Worm (Caenorhabditis elegans) whole organism, midembryonic: ENCODE data around the gene Y66A7A.9.

Source experiments
- T22C8.4 ChIP-seq: fragments of 200-800 bp; sonication (Bioruptor generic); IDR thresholded peaks from 2 replicates; pipeline ENCODE4 v1.3.6; 2022; ENCODE audit warnings: missing genetic modification characterization, missing compliant biosample characterization
- klf-2 ChIP-seq: fragments of 200-800 bp; sonication (Bioruptor generic); conservative IDR thresholded peaks from 2 replicates; pipeline ENCODE4 v1.3.6; 2022; ENCODE audit warnings: missing genetic modification reagents, missing genetic modification characterization, missing compliant biosample characterization
- med-1 ChIP-seq: sonication (generic microtip); optimal IDR thresholded peaks from 2 replicates; lab custom pipeline; 2017; ENCODE audit warnings: missing genetic modification characterization, mild to moderate bottlenecking, missing compliant biosample characterization, antibody characterized with exemption, missing genetic modification reagents; ENCODE audit not compliant: insufficient read depth
- ref-1 ChIP-seq: fragments of 200-800 bp; sonication (Bioruptor generic); conservative IDR thresholded peaks from 2 replicates; pipeline ENCODE4 v1.3.6; 2022; ENCODE audit warnings: missing genetic modification reagents, missing genetic modification characterization, missing compliant biosample characterization
- tab-1 ChIP-seq: fragments of 200-800 bp; sonication (Bioruptor generic); IDR thresholded peaks from 2 replicates; pipeline ENCODE4 v1.3.6; 2022; ENCODE audit warnings: missing genetic modification characterization, missing compliant biosample characterization

DNA sequence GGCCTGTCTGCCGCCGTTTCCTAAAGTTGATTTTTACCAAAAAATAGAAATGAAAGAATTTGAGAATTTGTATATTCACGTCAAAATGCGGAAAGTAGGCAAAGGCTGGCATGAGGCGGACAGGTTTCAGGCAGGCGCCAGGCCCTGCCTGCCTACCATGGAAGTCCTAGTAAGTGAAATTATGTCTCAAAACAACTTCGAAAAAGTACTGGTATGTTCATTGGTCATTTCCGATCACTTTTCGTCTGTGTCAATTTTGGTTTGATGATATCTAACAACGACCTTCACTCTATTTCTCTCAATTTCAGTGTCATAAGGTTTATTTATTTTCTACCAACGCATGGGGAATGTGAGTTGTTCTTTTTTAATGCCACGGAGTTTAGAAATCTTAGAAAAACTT lies 37.9 kb upstream of the Y66A7A.9 start, which contains the start of gene faah-6:
- no peak for TF ChIP-seq T22C8.4 (GFP tag; lab: Robert Waterston, UW)
- no peak for TF ChIP-seq tab-1 (GFP tag; lab: Robert Waterston, UW)
- TF ChIP-seq ref-1 = no peak
- no peak for TF ChIP-seq med-1 (GFP tag; lab: Kevin White, UChicago)
- no peak for TF ChIP-seq klf-2 (GFP tag; lab: Robert Waterston, UW)
